Fruit fly (Drosophila melanogaster): ENCODE measurements around the gene CG12320.

DNA sequence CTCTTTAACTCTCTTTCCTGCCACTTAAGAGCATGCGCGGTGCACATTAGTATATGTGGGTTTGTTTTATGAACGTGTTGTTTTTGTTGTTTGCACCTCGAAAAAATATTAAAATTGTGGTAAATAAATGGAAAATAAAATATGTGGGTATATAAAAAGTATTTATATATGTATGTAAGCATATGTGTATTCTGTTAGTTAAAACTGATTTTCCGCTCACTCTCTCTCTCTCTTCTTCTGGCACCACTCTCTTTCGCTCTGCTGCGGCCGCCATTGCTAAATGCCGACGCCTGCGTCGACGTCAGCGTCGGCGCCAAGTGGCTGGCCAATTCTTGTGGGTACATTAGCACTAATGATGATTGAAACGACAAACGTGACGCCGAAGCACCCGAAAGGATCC lies 12.7 kb upstream of the CG12320 start:
- TF ChIP-seq CG9139 (GFP tag; optimal IDR thresholded peaks at IDR 0.05) (no peak), CG6276 (GFP tag; optimal IDR thresholded peaks at IDR 0.05) (no peak), Met (GFP tag; optimal IDR thresholded peaks at IDR 0.05) (no peak)

Data from whole organism, prepupa.